Worm (Caenorhabditis elegans): ENCODE results near the gene hyl-2.

Gene hyl-2

ce11 chrX:4711698-4712329 lies 12.6 kb upstream of the hyl-2 start, which contains the start of the genes dnj-14 and glit-1 (continued):
- TF ChIP-seq unc-62 (GFP tag; optimal IDR thresholded peaks at IDR 0.05 in 1 of 2) = peak in 1 of 2 experiments; percentile 86
- no peak for TF ChIP-seq unc-62 (tag; optimal IDR thresholded peaks at IDR 0.05)
- TF ChIP-seq lin-13 (GFP tag; optimal IDR thresholded peaks at IDR 0.05) = peak; percentile 87
- no peak for TF ChIP-seq unc-130 (GFP tag; optimal IDR thresholded peaks at IDR 0.05)
- TF ChIP-seq ztf-7 (tag; optimal IDR thresholded peaks at IDR 0.05) = peak; percentile 67
- 0 out of 2 replicates have a peak, but pooled peaks have one; percentile 11 for TF ChIP-seq lim-7 (GFP tag; IDR thresholded peaks at IDR 0.05)
- no peak for TF ChIP-seq ceh-82 (tag; optimal IDR thresholded peaks at IDR 0.05)
- no peak for TF ChIP-seq dmd-8 (GFP tag; IDR thresholded peaks at IDR 0.05)
- TF ChIP-seq lin-1 (GFP tag; IDR thresholded peaks at IDR 0.05) = peak; percentile 62

DNA sequence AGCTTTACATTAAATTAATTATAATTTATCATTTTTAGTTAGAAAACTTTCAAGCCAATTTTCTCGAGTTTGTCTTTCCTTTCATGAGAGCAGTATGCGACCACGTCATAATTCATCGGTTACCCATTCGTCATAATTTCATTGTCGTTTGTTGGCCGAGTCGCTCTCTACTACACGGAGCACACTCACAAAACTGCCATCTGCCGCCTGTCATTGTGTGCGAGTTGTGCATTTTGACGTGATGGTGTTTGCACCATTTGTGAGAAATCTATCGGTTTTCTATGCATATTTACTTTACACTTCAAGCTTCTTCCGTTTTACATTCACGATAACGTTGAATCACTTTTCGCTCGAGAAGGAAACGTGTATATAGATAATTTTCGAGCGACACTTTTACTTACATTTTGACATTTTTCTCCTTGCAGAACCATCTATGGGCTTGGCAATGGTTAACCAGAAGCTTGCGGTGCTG lies 7.5 kb upstream of the hyl-2 start, which contains the start of gene dhhc-10:
Gene dhhc-10 (plus strand): TSS at position 422 of the 472 bp plus-strand sequence.
- TF ChIP-seq nhr-6 (tag; optimal IDR thresholded peaks at IDR 0.05) (peak; percentile 79), madf-9 (GFP tag; conservative IDR thresholded peaks at IDR 0.05) (0 out of 2 replicates have a peak, but pooled peaks have one; percentile 12), ctbp-1 (GFP tag; IDR thresholded peaks at IDR 0.05) (no peak), ZK337.2 (GFP tag; IDR thresholded peaks at IDR 0.05) (no peak), ceh-20 (GFP tag; IDR thresholded peaks at IDR 0.05) (0 out of 2 replicates have a peak, but pooled peaks have one; percentile 32), nhr-10 (tag; optimal IDR thresholded peaks at IDR 0.05) (no peak), dmd-8 (GFP tag; IDR thresholded peaks at IDR 0.05) (no peak), hlh-11 (tag; optimal IDR thresholded peaks at IDR 0.05) (peak; percentile 84), lin-38 (GFP tag; IDR thresholded peaks at IDR 0.05) (0 out of 2 replicates have a peak, but pooled peaks have one; percentile 14), unc-62 (GFP tag; optimal IDR thresholded peaks at IDR 0.05 in 1 of 2) (no peak), unc-62 (tag; optimal IDR thresholded peaks at IDR 0.05) (no peak), daf-16 (GFP tag; optimal IDR thresholded peaks at IDR 0.05) (no peak), daf-16 (tag; optimal IDR thresholded peaks at IDR 0.05) (peak; percentile 64), zip-11 (GFP tag; IDR thresholded peaks at IDR 0.05) (no peak), php-3 (GFP tag; IDR thresholded peaks at IDR 0.05) (peak; percentile 33; the same call in 1 of the 2 replicates), dve-1 (tag; optimal IDR thresholded peaks at IDR 0.05; ENCODE audit: insufficient read depth) (peak; percentile 83), rbr-2 (tag; optimal IDR thresholded peaks at IDR 0.05) (peak; percentile 24), nhr-102 (tag; optimal IDR thresholded peaks at IDR 0.05) (peak; percentile 28), zfp-2 (tag; optimal IDR thresholded peaks at IDR 0.05) (no peak), attf-4 (tag; optimal IDR thresholded peaks at IDR 0.05) (no peak), unc-130 (GFP tag; optimal IDR thresholded peaks at IDR 0.05) (no peak), lim-7 (GFP tag; IDR thresholded peaks at IDR 0.05) (no peak), dmd-9 (GFP tag; IDR thresholded peaks at IDR 0.05) (no peak), lin-13 (GFP tag; optimal IDR thresholded peaks at IDR 0.05) (peak; percentile 6), mdl-1 (tag; optimal IDR thresholded peaks at IDR 0.05) (peak in 1 of 2 experiments; percentile 1), snpc-4 (tag; optimal IDR thresholded peaks at IDR 0.05) (no peak), Y5F2A.4 (GFP tag; optimal IDR thresholded peaks at IDR 0.05) (no peak), F10B5.3 (tag; optimal IDR thresholded peaks at IDR 0.05) (no peak), ztf-7 (tag; optimal IDR thresholded peaks at IDR 0.05) (no peak), mep-1 (tag; optimal IDR thresholded peaks at IDR 0.05) (peak; percentile 67), dmd-6 (GFP tag; IDR thresholded peaks at IDR 0.05) (peak; percentile 83), tra-1 (GFP tag; IDR thresholded peaks at IDR 0.05) (0 out of 2 replicates have a peak, but pooled peaks have one; percentile 7), mxl-3 (GFP tag; optimal IDR thresholded peaks at IDR 0.05) (peak; percentile 58), lsy-2 (tag; optimal IDR thresholded peaks at IDR 0.05) (peak in 1 of 2 experiments; percentile 73), hlh-30 (tag; optimal IDR thresholded peaks at IDR 0.05; ENCODE audit: insufficient read depth) (peak; percentile 43), ceh-62 (tag; optimal IDR thresholded peaks at IDR 0.05) (no peak), T26A8.4 (GFP tag; IDR thresholded peaks at IDR 0.05) (peak; percentile 30; the same call in 1 of the 2 replicates), nhr-42 (GFP tag; IDR thresholded peaks at IDR 0.05) (no peak), nhr-77 (tag; optimal IDR thresholded peaks at IDR 0.05) (peak; percentile 68), pha-4 (GFP tag; IDR thresholded peaks at IDR 0.05) (no peak), pha-4 (tag; optimal IDR thresholded peaks at IDR 0.05) (peak; percentile 47), gei-8 (GFP tag; optimal IDR thresholded peaks at IDR 0.05) (no peak), R02D3.7 (tag; optimal IDR thresholded peaks at IDR 0.05) (no peak), T20F7.1 (GFP tag; optimal IDR thresholded peaks at IDR 0.05) (peak; percentile 20), daf-12 (tag; optimal IDR thresholded peaks at IDR 0.05) (no peak)

Measured in whole organism, L4 larva.